Fruit fly (Drosophila melanogaster) whole organism, pupa: ENCODE measurements around the gene BNIP3.

Experiments used
- CG13204 ChIP-seq: fragments of 200-800 bp; sonication (Bioruptor generic); optimal IDR thresholded peaks from 2 replicates; lab custom pipeline; 2018; ENCODE audit warnings: missing biosample characterization, mild to moderate bottlenecking, missing genetic modification characterization, moderate library complexity
- CG15710 ChIP-seq: fragments of 200-800 bp; sonication (Bioruptor generic); optimal IDR thresholded peaks from 2 replicates; lab custom pipeline; 2018; ENCODE audit warnings: missing biosample characterization, mild to moderate bottlenecking, missing genetic modification characterization, moderate library complexity
- CG17806 ChIP-seq: fragments of 200-800 bp; sonication (Bioruptor generic); optimal IDR thresholded peaks from 2 replicates; lab custom pipeline; 2018; ENCODE audit warnings: missing biosample characterization, mild to moderate bottlenecking, missing genetic modification characterization, moderate library complexity
- CG32121 ChIP-seq: fragments of 200-800 bp; sonication (Bioruptor generic); IDR thresholded peaks from 2 replicates; pipeline ENCODE4 v1.3.6; 2022; ENCODE audit warnings: missing biosample characterization, missing genetic modification characterization
- CG8159 ChIP-seq: fragments of 200-800 bp; sonication (Bioruptor generic); optimal IDR thresholded peaks from 3 replicates; lab custom pipeline; 2018; ENCODE audit warnings: missing biosample characterization, mild to moderate bottlenecking, missing genetic modification characterization, moderate library complexity
- CG8301 ChIP-seq: fragments of 200-800 bp; sonication (Bioruptor generic); optimal IDR thresholded peaks from 2 replicates; lab custom pipeline; 2018; ENCODE audit warnings: missing biosample characterization, mild to moderate bottlenecking, missing genetic modification characterization
- CG9948 ChIP-seq: fragments of 200-800 bp; sonication (Bioruptor generic); optimal IDR thresholded peaks from 2 replicates; lab custom pipeline; 2018; ENCODE audit warnings: missing biosample characterization, mild to moderate bottlenecking, missing genetic modification characterization, moderate library complexity
- D1 ChIP-seq: fragments of 200-800 bp; sonication (Bioruptor generic); optimal IDR thresholded peaks from 2 replicates; lab custom pipeline; 2018; ENCODE audit warnings: missing biosample characterization, mild to moderate bottlenecking, missing genetic modification characterization, moderate library complexity
- EcR ChIP-seq: fragments of 200-800 bp; sonication (Bioruptor generic); optimal IDR thresholded peaks from 3 replicates; lab custom pipeline; 2019; ENCODE audit warnings: missing biosample characterization, missing genetic modification characterization, mild to moderate bottlenecking, moderate library complexity, missing genetic modification reagents
- Ets98B ChIP-seq: fragments of 200-800 bp; sonication (Bioruptor generic); IDR thresholded peaks from 2 replicates; pipeline ENCODE4 v1.3.6; 2022; ENCODE audit warnings: missing biosample characterization, missing genetic modification characterization
- Snoo ChIP-seq: fragments of 200-800 bp; sonication (Bioruptor generic); optimal IDR thresholded peaks from 3 replicates; lab custom pipeline; 2017; ENCODE audit warnings: missing biosample characterization, mild to moderate bottlenecking, missing genetic modification characterization, inconsistent platforms

dm6 chr3L:20518805-20519503, at the start of gene BNIP3:
- TF ChIP-seq CG13204 (GFP tag; lab: Kevin White, UChicago), result no peak
- no peak for TF ChIP-seq CG8301 (tag; lab: Kevin White, UChicago)
- TF ChIP-seq CG32121, result no peak
- TF ChIP-seq Snoo (tag; lab: Kevin White, UChicago), result no peak
- no peak for TF ChIP-seq EcR (GFP tag; lab: Kevin White, UChicago)
- no peak for TF ChIP-seq CG17806
- no peak for TF ChIP-seq CG9948 (tag; lab: Kevin White, UChicago)
- TF ChIP-seq Ets98B (GFP tag; lab: Robert Waterston, UW), result no peak
- peak; percentile 2 for TF ChIP-seq CG8159 (tag; lab: Kevin White, UChicago)
- no peak for TF ChIP-seq D1 (tag; lab: Kevin White, UChicago)
- no peak for TF ChIP-seq CG15710 (tag; lab: Kevin White, UChicago)
